Fruit fly (Drosophila melanogaster): ENCODE measurements around the gene yata.

The yata gene

DNA sequence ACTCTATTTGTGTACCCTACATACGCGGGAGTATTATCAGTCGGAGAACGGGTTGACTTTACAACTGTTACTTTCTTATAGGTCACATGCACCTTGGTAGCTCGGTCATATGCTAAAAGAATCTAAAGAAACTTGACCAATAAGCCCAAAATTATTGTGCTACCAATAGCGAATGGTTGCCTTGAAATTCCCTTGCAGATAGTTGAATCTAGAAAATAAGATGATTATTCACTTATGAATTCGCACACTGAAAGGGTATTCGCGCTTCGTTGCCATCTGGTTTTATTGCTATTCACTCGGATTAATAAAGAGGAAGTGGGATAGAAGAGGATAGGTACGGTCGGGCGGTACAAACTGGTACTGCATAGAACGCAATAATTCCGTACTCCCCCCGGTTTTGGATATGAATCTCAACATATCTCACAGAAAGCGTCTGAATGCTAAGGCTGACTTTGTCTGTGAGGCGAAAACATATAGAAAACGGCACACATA is 24.9 kb downstream of the yata start (continued):
- TF ChIP-seq Nf-YC (tag; optimal IDR thresholded peaks at IDR 0.05) (peak; percentile 51), Gug (GFP tag; IDR thresholded peaks at IDR 0.05) (peak; percentile 72; the same call in 3 of the 4 replicates), az2 (GFP tag; optimal IDR thresholded peaks at IDR 0.05) (peak; percentile 65), CG7357 (GFP tag; IDR thresholded peaks at IDR 0.05) (peak; percentile 66; the same call in 2 of the 3 replicates), lola (GFP tag; optimal IDR thresholded peaks at IDR 0.05) (peak in 1 of 3 experiments; percentile 50), grn (GFP tag; optimal IDR thresholded peaks at IDR 0.05) (peak; percentile 27), CG4282 (GFP tag; optimal IDR thresholded peaks at IDR 0.05) (peak; percentile 57), gro (GFP tag; optimal IDR thresholded peaks at IDR 0.05) (no peak), Opbp (GFP tag; IDR thresholded peaks at IDR 0.05; ENCODE audit: partially characterized antibody) (no peak), CG15269 (tag; optimal IDR thresholded peaks at IDR 0.05) (peak; percentile 81), GATAe (GFP tag; conservative IDR thresholded peaks at IDR 0.05) (peak; percentile 91), Elba2 (GFP tag; optimal IDR thresholded peaks at IDR 0.05) (peak; percentile 67), H15 (GFP tag; IDR thresholded peaks at IDR 0.05) (peak; percentile 61; the same call in 2 of the 3 replicates), crc (GFP tag; optimal IDR thresholded peaks at IDR 0.05) (peak; percentile 55), Ssrp (tag; optimal IDR thresholded peaks at IDR 0.05) (peak; percentile 73), chm (GFP tag; IDR thresholded peaks at IDR 0.05) (peak; percentile 53; the same call in 1 of the 2 replicates), ash1 (GFP tag; optimal IDR thresholded peaks at IDR 0.05) (no peak), CG4617 (GFP tag; optimal IDR thresholded peaks at IDR 0.05; ENCODE audit: borderline replicate concordance) (peak; percentile 19), tin (GFP tag; optimal IDR thresholded peaks at IDR 0.05) (peak; percentile 68), dm (GFP tag; optimal IDR thresholded peaks at IDR 0.05) (peak; percentile 33), E2f1 (GFP tag; IDR thresholded peaks at IDR 0.05) (peak; percentile 63; the same call in 1 of the 2 replicates), btn (GFP tag; optimal IDR thresholded peaks at IDR 0.05) (peak; percentile 23), Sox100B (GFP tag; optimal IDR thresholded peaks at IDR 0.05) (peak; percentile 72), CG9876 (GFP tag; optimal IDR thresholded peaks at IDR 0.05) (no peak), hb (GFP tag; IDR thresholded peaks at IDR 0.05; ENCODE audit: partially characterized antibody) (no peak), CG17361 (GFP tag; IDR thresholded peaks at IDR 0.05) (peak; percentile 80), cg (GFP tag; optimal IDR thresholded peaks at IDR 0.05) (no peak), schlank (tag; optimal IDR thresholded peaks at IDR 0.05) (peak; percentile 48), dysf (GFP tag; IDR thresholded peaks at IDR 0.05) (peak; percentile 89), cato (GFP tag; optimal IDR thresholded peaks at IDR 0.05; ENCODE audit: borderline replicate concordance) (peak; percentile 4), Abd-B (GFP tag; optimal IDR thresholded peaks at IDR 0.05) (peak; percentile 89), shn (GFP tag; optimal IDR thresholded peaks at IDR 0.05) (peak; percentile 89), Mad (GFP tag; optimal IDR thresholded peaks at IDR 0.05) (peak; percentile 21), CG13894 (tag; optimal IDR thresholded peaks at IDR 0.05) (peak; percentile 99), klu (GFP tag; IDR thresholded peaks at IDR 0.05) (peak; percentile 74), CG1602 (GFP tag; optimal IDR thresholded peaks at IDR 0.05) (peak; percentile 66), ham (GFP tag; IDR thresholded peaks at IDR 0.05) (peak; percentile 69; the same call in 1 of the 2 replicates), Mes4 (GFP tag; optimal IDR thresholded peaks at IDR 0.05) (peak; percentile 61), run (tag; optimal IDR thresholded peaks at IDR 0.05) (no peak), CG16779 (GFP tag; IDR thresholded peaks at IDR 0.05) (0 out of 2 replicates have a peak, but pooled peaks have one; percentile 6), Fer2 (tag; optimal IDR thresholded peaks at IDR 0.05) (peak; percentile 62), CG33213 (GFP tag; optimal IDR thresholded peaks at IDR 0.05) (peak; percentile 52), CG9817 (tag; optimal IDR thresholded peaks at IDR 0.05) (peak; percentile 77), yki (optimal IDR thresholded peaks at IDR 0.05) (no peak), p53 (GFP tag; optimal IDR thresholded peaks at IDR 0.05) (peak; percentile 26), oc (tag; optimal IDR thresholded peaks at IDR 0.05) (peak; percentile 38), CG10274 (GFP tag; optimal IDR thresholded peaks at IDR 0.05) (peak; percentile 92), kah (GFP tag; optimal IDR thresholded peaks at IDR 0.05) (no peak), CG1603 (tag; optimal IDR thresholded peaks at IDR 0.05) (peak; percentile 23), CG1233 (GFP tag; optimal IDR thresholded peaks at IDR 0.05) (peak; percentile 69)

Measured in whole organism, embryonic.